Fruit fly (Drosophila melanogaster) whole organism, adult: Measurements from ENCODE around the gene RpL21.

Experiments
- CG12768 ChIP-seq: fragments of 200-800 bp; sonication (Bioruptor generic); optimal IDR thresholded peaks from 2 replicates; lab custom pipeline; 2017; ENCODE audit warnings: missing biosample characterization, missing genetic modification characterization, mild to moderate bottlenecking, moderate library complexity, missing genetic modification reagents
- CG1620 ChIP-seq: fragments of 200-800 bp; sonication (Bioruptor generic); optimal IDR thresholded peaks from 2 replicates; lab custom pipeline; 2016; ENCODE audit warnings: missing biosample characterization, missing genetic modification characterization
- CG5204 ChIP-seq: fragments of 200-800 bp; sonication (Bioruptor generic); optimal IDR thresholded peaks from 2 replicates; lab custom pipeline; 2016; ENCODE audit warnings: missing biosample characterization, missing genetic modification characterization
- CG7045 ChIP-seq: fragments of 200-800 bp; sonication (Bioruptor generic); optimal IDR thresholded peaks from 2 replicates; lab custom pipeline; 2017; ENCODE audit warnings: missing biosample characterization, mild to moderate bottlenecking, missing genetic modification characterization
- Clk ChIP-seq: fragments of 200-800 bp; sonication (Bioruptor generic); optimal IDR thresholded peaks from 2 replicates; lab custom pipeline; 2017; ENCODE audit warnings: missing biosample characterization, missing genetic modification characterization
- Crg-1 ChIP-seq: fragments of 200-800 bp; sonication (Bioruptor generic); optimal IDR thresholded peaks from 2 replicates; lab custom pipeline; 2016; ENCODE audit warnings: missing biosample characterization, missing genetic modification characterization
- Hr96 ChIP-seq: fragments of 200-800 bp; sonication (Bioruptor generic); optimal IDR thresholded peaks from 2 replicates; lab custom pipeline; 2016; ENCODE audit warnings: missing biosample characterization, missing genetic modification characterization
- Mnt ChIP-seq: fragments of 200-800 bp; sonication (Bioruptor generic); optimal IDR thresholded peaks from 2 replicates; lab custom pipeline; 2016; ENCODE audit warnings: missing biosample characterization, mild to moderate bottlenecking, missing genetic modification characterization
- bab1 ChIP-seq: fragments of 200-800 bp; sonication (Bioruptor generic); optimal IDR thresholded peaks from 3 replicates; lab custom pipeline; 2019; ENCODE audit warnings: missing biosample characterization, mild to moderate bottlenecking, missing genetic modification characterization, moderate library complexity
- cic ChIP-seq: fragments of 200-800 bp; sonication (Bioruptor generic); optimal IDR thresholded peaks from 2 replicates; lab custom pipeline; 2017; ENCODE audit warnings: missing biosample characterization, mild to moderate bottlenecking, missing genetic modification characterization, moderate library complexity
- cnc ChIP-seq, 2 experiments: fragments of >200 bp; optimal IDR thresholded peaks; 2 replicates each; lab custom pipeline; 2017
- kay ChIP-seq: fragments of 200-800 bp; sonication (Bioruptor generic); peaks from one replicate; lab custom pipeline; 2016; ENCODE audit warnings: missing biosample characterization, missing genetic modification characterization, borderline replicate concordance
- pad ChIP-seq: fragments of 200-800 bp; sonication (Bioruptor generic); optimal IDR thresholded peaks from 3 replicates; lab custom pipeline; 2017; ENCODE audit warnings: missing biosample characterization, missing genetic modification characterization, mild to moderate bottlenecking, moderate library complexity, missing genetic modification reagents
- tj ChIP-seq: fragments of 200-800 bp; sonication (Bioruptor generic); optimal IDR thresholded peaks from 3 replicates; lab custom pipeline; 2017; ENCODE audit warnings: missing biosample characterization, mild to moderate bottlenecking, missing genetic modification characterization, moderate library complexity

DNA sequence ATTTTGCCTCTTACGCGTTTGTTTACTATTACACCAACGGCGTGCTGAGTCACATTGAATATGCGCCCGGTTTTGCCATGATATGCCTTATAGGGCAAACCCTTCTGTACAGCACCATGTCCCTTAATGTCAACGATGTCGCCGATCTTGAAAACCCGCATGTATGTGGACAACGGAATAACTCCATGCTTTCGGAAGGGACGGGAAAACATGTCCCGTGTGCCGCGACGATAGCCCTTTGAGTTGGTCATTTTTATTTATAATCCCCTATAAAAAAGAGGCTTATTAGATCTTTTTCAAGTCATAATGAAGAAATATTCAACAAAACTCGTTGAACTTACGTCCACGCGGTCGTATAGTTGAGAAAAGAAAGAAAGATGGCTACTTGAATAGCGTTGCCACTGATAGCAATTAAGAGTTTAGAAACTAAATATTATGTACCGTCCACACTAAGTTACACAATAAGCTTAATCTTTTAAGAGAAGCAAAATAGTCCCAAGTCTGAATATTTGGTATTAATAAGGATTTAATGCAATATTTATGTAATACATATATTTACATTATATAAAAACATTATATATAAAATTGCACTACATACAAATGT lies at the start of gene RpL21:
- TF ChIP-seq CG1620 (GFP tag; lab: Kevin White, UChicago) (no peak), Mnt (GFP tag; lab: Kevin White, UChicago) (peak; percentile 46), Hr96 (no peak), Clk (GFP tag; lab: Kevin White, UChicago) (no peak), kay (GFP tag; lab: Kevin White, UChicago) (no peak), CG5204 (GFP tag; lab: Kevin White, UChicago) (no peak), pad (GFP tag; lab: Kevin White, UChicago) (no peak), CG12768 (GFP tag; lab: Kevin White, UChicago) (no peak), cnc (optimal IDR thresholded peaks at IDR 0.05; lab: Kevin White, UChicago) (no peak), cic (GFP tag; lab: Kevin White, UChicago) (no peak), bab1 (no peak), tj (GFP tag; lab: Kevin White, UChicago) (no peak), Crg-1 (GFP tag; lab: Kevin White, UChicago) (no peak), CG7045 (GFP tag; lab: Kevin White, UChicago) (no peak)
